Worm (Caenorhabditis elegans): ENCODE results near the gene F40G9.15.

DNA sequence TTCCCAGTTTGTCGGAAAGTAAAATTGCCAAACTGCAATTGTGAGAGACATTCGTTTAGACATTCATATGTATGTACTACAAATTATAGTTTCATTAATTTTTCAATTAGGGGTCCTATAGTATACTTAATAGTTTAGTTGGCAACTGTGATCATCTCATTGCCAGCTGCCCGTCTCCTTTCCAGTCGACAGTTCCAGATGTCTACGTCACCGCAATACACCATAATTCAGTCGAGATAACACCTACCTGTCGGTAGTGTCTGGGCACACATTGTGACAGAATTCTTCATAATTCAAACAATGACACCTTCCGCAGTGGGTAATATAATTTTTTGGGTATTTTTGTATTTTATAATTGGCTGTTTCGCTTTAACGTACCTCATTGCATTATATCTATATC is 8.7 kb upstream of the F40G9.15 start, which contains the start of gene F40G9.19:
- TF ChIP-seq ceh-13 (GFP tag; optimal IDR thresholded peaks at IDR 0.05) (no peak), ets-7 (tag; optimal IDR thresholded peaks at IDR 0.05) (no peak), ama-1 (optimal IDR thresholded peaks at IDR 0.05) (no peak), hmbx-1 (tag; optimal IDR thresholded peaks at IDR 0.05) (no peak), tbx-37 (GFP tag; conservative IDR thresholded peaks at IDR 0.05) (no peak), flt-1 (GFP tag; IDR thresholded peaks at IDR 0.05) (no peak)

Measured in whole organism, early embryonic.